Fruit fly (Drosophila melanogaster) S2 (cell line): ENCODE data around the gene woc.

ENCODE experiments used
- CG8478 ChIP-seq: fragments of >200 bp; optimal IDR thresholded peaks from 2 replicates; lab custom pipeline; 2018
- CTCF ChIP-seq, 2 experiments: fragments of >200 bp; optimal IDR thresholded peaks; 2 replicates each; lab custom pipeline; 2018

woc gene

DNA sequence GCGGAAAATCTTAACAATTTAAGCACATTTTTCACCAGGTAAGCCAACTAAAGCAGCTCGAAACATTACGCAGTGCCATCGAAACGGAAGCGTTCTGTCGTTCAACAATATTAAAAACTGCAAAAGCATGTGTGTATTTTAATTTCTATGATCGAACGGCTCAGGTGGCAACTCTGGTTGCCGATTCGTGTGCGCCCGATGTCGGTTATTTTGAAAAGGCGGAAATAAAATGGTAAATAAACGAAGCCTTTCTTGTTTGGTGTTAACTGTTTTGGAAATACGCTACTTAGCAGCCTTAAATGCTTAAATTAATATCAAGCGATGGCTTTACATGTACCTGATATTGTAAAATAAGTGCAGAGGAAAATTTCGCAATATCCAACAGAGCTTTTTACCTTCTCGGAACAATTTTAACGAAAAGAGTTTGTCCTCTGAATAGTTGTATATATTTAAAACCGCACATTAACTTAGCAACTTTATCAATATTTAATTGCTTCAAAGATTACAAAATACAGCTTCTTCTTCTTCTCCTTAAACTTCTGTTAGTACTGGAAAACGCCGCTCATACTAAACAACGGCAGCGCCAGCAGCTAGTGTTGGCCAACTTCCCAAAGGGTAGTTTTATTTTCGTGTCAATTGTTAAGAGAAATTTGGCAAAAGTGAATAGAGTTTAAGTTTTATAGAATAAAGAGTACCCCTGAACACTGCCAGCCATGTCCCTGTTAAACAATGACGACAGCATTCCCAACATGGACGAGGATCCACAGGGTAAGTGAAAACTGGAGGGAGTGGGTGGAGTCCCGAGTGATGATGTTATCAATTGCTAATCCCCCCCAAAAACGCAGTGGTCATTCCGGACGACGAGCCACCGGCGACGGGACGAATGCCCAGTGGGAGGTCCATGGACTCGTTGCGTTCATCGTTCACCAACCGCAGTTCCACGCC, 9.5 kb upstream of the woc start, which contains the start of gene CG5934:
CG5934 (plus strand) TSS at position 588 of the 945 bp plus-strand sequence.
- TF ChIP-seq CG8478 (lab: Kevin White, UChicago) (no peak), CTCF (optimal IDR thresholded peaks at IDR 0.05; lab: Kevin White, UChicago) (peak in 1 of 2 experiments; percentile 3)

DNA sequence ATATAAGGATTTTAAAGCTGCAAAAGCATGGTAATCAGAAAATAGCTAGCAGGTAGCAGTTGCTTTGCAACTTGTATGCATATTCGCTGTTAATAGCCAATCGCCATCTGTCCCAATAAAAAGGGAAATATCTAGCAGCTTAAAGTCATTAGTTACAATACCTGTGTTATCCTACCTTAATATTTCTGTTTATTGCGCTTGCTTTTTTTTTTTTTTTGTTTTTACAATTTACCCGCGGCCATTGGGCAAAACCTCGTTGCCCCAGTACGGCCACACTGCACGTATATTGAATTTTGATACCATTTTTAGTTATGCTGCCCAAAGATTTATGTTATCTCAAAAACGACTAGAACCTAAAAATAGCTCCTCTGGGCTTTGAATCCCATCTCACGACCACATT, 8.4 kb upstream of the woc start:
- TF ChIP-seq CTCF (optimal IDR thresholded peaks at IDR 0.05; lab: Kevin White, UChicago) (no peak), CG8478 (lab: Kevin White, UChicago) (no peak)

DNA sequence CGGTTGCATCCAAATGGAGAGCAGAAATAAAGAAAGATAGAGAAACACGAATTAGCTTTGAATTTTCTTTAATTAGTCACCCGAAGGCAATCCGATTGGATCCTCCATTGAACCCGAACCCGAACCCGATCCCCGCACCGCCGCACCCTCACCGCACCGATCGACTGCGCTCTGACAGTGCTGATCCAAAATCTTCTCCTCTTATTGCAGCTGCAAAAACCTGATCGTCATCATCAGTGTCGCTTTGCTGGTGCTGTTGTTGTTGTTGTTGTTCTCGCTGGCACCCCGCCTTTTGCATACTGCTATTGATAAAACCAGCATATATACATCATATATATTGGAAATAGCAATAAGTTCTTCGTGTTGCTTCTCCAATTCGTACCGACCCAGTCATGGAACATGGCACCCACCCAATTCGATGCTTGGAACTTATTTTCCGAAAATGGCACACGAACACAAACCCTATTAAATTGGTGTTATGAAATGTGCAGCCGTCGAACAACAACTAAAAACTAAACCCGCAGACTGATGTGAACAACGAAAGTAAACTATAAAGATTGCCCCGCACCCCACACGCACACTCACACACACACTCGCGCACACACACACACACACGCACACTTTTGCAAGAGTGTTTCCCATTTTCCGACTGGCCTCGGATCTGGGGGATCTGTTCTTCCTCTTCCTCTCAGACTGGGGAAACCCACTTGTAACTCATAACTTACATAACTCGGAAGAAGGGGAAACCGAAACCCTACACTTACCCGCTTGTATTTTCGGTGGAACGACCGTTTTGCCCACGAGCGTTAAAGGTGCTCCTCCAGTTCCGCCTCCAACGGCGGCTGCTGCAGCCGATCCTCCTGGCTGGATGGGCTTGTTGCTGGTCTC, 6.8 kb upstream of the woc start:
- no peak for TF ChIP-seq CTCF (optimal IDR thresholded peaks at IDR 0.05; lab: Kevin White, UChicago)
- TF ChIP-seq CG8478 (lab: Kevin White, UChicago), result no peak

DNA sequence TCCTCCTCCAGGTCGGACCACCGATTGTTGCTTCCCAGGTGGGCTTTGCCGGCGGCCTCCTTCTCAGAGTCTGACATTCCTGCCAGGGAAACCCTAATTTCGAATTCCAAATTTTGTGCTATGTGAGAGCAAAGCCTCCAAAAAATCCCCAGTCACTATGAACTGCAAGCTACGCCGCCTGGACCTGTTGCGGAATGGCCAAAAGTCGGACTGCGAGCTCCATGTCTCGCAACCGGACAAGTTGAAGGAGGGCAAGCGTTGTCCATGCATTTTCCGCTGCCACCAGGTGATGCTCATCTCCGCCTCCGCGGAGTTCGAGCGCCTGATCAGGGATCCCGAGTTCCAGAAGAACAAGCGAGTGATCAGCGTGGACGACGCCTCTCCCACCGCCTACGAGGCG, 1.5 kb upstream of the woc start, which contains the start of the genes CG14262 and CG14260:
CG14262 (minus strand) TSS at position 101 of the 400 bp plus-strand sequence.
CG14260 (plus strand) TSS at position 128 of the 400 bp plus-strand sequence.
- TF ChIP-seq CG8478 (lab: Kevin White, UChicago) (no peak), CTCF (optimal IDR thresholded peaks at IDR 0.05; lab: Kevin White, UChicago) (no peak)

DNA sequence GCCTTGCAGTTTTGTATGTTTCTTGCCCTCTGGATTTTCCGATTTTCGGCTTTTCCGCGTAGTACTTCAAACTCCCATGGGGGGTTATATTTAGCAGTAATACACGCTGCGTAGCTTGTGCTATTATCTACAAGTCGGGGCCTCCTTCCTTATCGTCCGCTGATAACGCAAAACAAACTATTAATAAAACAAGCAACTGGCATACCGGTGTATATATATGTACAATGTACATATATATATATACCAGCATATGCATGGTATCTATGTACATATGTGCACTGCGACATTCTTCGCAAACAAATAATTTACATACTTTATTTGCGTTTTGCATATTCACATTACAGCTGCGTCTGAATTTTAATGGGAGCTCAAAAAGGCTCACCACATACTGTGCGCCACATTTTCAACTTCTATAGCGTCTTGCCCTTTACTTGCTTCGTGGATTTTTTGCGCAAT, 9.9 kb downstream of the woc start:
- TF ChIP-seq CG8478 (lab: Kevin White, UChicago), result no peak
- no peak for TF ChIP-seq CTCF (optimal IDR thresholded peaks at IDR 0.05; lab: Kevin White, UChicago)

DNA sequence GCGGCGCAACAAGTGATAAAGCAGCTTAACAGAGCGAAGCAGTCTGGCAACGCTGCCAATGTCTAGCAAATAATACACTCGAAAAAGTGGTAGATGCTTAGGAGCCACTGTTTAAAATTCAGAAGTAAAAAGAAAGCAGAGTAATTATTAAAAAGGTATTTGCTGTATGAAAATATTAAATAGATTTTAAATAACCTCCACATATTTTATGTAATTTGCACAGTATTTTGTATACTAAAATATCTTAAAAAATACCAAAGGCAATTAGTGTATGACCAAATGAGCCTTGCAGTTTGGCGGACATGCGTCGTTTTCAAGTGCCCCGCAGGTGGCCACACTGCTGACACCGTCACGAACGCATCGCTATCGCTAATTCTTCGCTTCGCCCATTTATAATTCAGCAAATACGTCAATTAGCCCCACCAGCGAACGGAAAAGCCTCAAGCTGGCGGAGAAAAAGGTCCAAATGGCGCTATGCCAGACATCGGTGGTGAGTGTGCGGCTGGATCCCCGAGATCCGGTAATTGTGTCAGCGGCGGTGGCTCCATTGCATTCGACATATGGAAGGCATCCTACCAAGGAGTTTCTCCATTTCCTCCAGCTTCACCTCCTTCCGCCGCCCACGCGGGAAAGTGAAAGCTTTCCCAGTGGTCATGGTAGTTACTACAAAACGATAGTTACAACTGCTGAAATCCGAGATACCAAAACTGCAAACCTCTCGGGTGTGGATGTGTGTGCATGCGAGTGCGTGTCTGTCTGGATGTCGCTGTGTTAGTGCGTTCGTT, 10.5 kb downstream of the woc start, which contains the start of gene pll:
pll (minus strand) TSS at position 47 of the 785 bp plus-strand sequence.
- no peak for TF ChIP-seq CG8478 (lab: Kevin White, UChicago)
- no peak for TF ChIP-seq CTCF (optimal IDR thresholded peaks at IDR 0.05; lab: Kevin White, UChicago)

DNA sequence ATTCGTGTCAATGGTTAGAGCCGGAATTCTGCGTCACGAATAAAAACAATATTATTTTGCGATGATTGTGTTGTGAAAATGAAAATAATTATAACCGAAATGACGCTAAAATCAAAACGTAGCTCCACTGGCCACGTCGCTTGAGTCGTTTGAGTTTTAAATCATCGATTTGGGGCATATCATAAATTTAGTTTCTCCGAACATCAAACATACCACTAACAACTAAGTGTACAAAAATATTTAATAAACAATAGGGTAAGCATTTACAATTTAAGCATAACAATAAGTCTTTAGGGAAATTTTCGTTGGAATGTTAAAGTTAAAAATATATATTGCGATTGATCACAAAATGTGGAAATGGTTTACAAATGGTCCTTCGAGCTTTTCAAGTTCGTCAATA, 12.9 kb downstream of the woc start, which contains the start of the genes TTLL6B and TfIIA-L:
TTLL6B (minus strand) TSS at position 101 of the 400 bp plus-strand sequence.
TfIIA-L (plus strand) TSS at position 206 of the 400 bp plus-strand sequence.
- TF ChIP-seq CG8478 (lab: Kevin White, UChicago) (no peak), CTCF (optimal IDR thresholded peaks at IDR 0.05; lab: Kevin White, UChicago) (no peak)

DNA sequence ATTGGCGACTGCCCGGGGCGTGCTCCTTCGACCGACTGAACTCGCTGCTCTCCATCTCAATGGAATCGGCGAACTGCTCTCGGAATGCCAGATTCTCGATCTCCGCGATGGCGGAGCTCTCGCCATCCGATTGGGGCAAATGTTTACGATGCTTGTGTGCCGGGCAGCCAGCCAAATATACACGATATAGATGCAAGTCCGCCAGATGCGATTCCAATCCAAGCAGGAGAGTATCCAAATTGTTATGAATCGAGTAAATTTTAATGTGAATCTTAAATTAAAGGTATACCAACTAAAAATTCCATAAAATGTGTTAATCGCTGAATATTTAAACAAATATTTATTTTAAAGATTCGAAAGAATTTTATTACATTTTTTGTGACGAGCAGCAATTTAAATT, 16.0 kb downstream of the woc start, which contains the start of gene CG5984:
CG5984 (minus strand) TSS at position 101 of the 400 bp plus-strand sequence.
- no peak for TF ChIP-seq CTCF (optimal IDR thresholded peaks at IDR 0.05; lab: Kevin White, UChicago)
- no peak for TF ChIP-seq CG8478 (lab: Kevin White, UChicago)

DNA sequence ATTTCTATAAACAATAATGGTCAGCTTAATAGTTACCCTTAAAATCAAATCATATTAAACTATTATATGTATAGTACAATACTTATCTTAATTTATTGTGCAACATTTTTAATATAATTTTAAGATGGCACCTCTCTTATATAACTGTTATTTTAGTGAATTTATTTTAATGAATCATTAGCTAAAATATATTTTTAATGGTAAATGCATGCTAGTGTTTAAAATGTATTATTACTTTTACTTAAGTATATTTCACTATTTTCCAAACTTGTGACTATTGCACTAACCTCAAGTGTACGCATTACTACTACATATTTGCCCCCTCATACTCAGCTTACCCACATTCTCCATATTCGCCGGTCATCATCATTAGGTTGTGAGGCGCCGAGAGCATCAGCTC, 17.6 kb downstream of the woc start:
- no peak for TF ChIP-seq CG8478 (lab: Kevin White, UChicago)
- TF ChIP-seq CTCF (optimal IDR thresholded peaks at IDR 0.05; lab: Kevin White, UChicago), result no peak

DNA sequence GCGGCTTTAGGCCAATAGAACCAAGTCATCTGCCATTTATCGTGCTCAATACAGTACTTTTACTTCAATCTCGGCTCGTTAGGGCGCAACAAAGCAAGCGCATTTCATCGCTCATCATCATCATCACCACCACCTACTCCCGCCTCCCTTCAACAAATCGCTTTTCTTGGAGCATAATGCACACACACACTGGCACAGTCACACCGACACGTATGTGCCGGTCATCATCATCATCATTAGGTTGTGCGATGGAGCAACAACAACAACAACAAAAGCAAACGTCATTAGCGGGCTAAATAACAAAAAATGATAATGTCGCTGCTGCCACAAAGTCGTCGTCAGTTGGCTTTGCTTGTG, 18.5 kb downstream of the woc start:
- no peak for TF ChIP-seq CG8478 (lab: Kevin White, UChicago)
- TF ChIP-seq CTCF (optimal IDR thresholded peaks at IDR 0.05; lab: Kevin White, UChicago), result no peak

DNA sequence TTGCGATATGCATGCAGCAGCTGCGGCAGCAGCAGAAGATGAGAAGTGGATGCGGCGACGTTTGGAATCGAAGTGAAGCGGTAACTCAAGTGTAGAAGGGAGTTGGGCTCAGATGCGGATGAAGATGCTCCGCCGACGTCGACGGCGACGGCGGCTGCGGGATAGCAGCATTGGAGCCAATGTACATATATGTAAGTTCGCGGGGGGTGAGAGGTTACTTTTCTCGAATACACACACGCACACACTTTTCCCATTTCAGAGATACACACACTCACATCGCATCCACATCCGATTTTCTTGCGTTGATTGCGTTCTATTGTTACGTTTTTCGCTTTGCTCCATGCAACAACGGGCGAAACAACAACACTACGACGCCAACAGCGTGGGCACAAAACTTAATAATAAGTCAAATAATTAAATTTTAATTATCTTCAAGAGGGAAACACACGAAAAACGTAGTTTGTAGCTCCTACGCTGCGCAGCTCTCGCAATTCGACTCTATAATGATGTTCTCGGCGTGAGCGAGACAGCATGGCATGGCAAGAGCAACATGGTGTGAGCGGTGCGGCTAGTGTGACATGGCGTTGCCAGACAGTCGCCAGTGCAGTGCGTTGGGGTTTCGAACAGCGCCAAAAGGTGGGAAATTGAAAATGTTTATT, 19.0 kb downstream of the woc start, which contains the start of gene CG18766:
CG18766 (minus strand) TSS at position 508 of the 659 bp plus-strand sequence.
- TF ChIP-seq CG8478 (lab: Kevin White, UChicago), result peak; percentile 11
- peak; percentile 53 to 65 for TF ChIP-seq CTCF (optimal IDR thresholded peaks at IDR 0.05; lab: Kevin White, UChicago)

DNA sequence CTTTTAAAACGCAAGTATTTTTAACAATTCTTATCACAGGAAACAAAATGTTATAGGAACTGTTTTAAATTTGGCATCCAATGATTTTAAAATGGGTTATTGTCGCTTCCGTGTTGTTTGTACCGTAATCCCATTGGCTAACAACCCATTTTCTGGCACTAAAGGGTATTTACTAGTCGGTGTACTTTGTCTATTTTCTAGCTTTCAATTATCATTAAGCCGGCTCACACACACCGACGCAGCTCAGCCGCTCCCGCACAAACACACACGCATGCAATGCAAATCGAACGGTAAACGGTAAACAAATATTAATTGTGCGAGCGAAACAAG, 19.5 kb downstream of the woc start:
- no peak for TF ChIP-seq CG8478 (lab: Kevin White, UChicago)

DNA sequence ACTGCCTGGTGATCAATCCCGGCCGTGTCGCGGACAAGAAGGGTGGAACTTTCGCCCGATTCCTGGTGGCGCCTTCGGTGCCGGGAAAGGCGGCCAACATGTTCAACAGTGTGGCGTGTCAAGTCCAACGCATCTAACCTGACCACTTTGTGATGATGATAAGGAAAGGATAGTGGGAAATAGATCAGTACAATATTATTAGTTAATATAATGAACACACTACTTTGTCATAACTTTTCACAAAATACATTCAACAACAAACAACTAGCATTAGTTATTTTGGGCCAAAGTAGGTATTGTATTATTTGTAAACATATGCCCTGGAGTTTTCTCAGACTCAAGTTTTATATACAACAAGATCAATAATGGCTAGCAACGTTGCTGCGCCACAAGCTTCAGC, 22.9 kb downstream of the woc start, which contains the start of gene CG17991:
CG17991 (plus strand) TSS at position 301 of the 400 bp plus-strand sequence.
- TF ChIP-seq CG8478 (lab: Kevin White, UChicago), result no peak
- no peak for TF ChIP-seq CTCF (optimal IDR thresholded peaks at IDR 0.05; lab: Kevin White, UChicago)
